Fruit fly (Drosophila melanogaster) whole organism, pupa: ENCODE results near the gene Zwilch.
A peak's percentile ranks its signal among the peaks of the same experiment; 100 is the strongest.

Experiments
- CG10348 ChIP-seq: fragments of 200-800 bp; sonication (Bioruptor generic); IDR thresholded peaks from 2 replicates; pipeline ENCODE4 v1.3.6; 2022; ENCODE audit warnings: missing biosample characterization, missing genetic modification characterization
- CG12605 ChIP-seq: fragments of 200-800 bp; sonication (Bioruptor generic); IDR thresholded peaks from 2 replicates; pipeline ENCODE4 v1.3.6; 2022; ENCODE audit warnings: missing biosample characterization, missing genetic modification characterization
- CG13204 ChIP-seq: fragments of 200-800 bp; sonication (Bioruptor generic); optimal IDR thresholded peaks from 2 replicates; lab custom pipeline; 2018; ENCODE audit warnings: missing biosample characterization, mild to moderate bottlenecking, missing genetic modification characterization, moderate library complexity
- CG14655 ChIP-seq: fragments of 200-800 bp; sonication (Bioruptor generic); optimal IDR thresholded peaks from 3 replicates; lab custom pipeline; 2017; ENCODE audit warnings: mild to moderate bottlenecking, missing biosample characterization, missing genetic modification reagents, missing genetic modification characterization
- CG15710 ChIP-seq: fragments of 200-800 bp; sonication (Bioruptor generic); optimal IDR thresholded peaks from 2 replicates; lab custom pipeline; 2018; ENCODE audit warnings: missing biosample characterization, mild to moderate bottlenecking, missing genetic modification characterization, moderate library complexity
- CG17806 ChIP-seq: fragments of 200-800 bp; sonication (Bioruptor generic); optimal IDR thresholded peaks from 2 replicates; lab custom pipeline; 2018; ENCODE audit warnings: missing biosample characterization, mild to moderate bottlenecking, missing genetic modification characterization, moderate library complexity
- CG32121 ChIP-seq: fragments of 200-800 bp; sonication (Bioruptor generic); IDR thresholded peaks from 2 replicates; pipeline ENCODE4 v1.3.6; 2022; ENCODE audit warnings: missing biosample characterization, missing genetic modification characterization
- CG34367 ChIP-seq: fragments of 200-800 bp; sonication (Bioruptor generic); optimal IDR thresholded peaks from 2 replicates; lab custom pipeline; 2018; ENCODE audit warnings: missing biosample characterization, mild to moderate bottlenecking, missing genetic modification characterization
- CG4496 ChIP-seq: fragments of 200-800 bp; sonication (Bioruptor generic); IDR thresholded peaks from 3 replicates; pipeline ENCODE4 v1.3.6; 2022; ENCODE audit warnings: missing biosample characterization, missing genetic modification characterization
- CG8159 ChIP-seq: fragments of 200-800 bp; sonication (Bioruptor generic); optimal IDR thresholded peaks from 3 replicates; lab custom pipeline; 2018; ENCODE audit warnings: missing biosample characterization, mild to moderate bottlenecking, missing genetic modification characterization, moderate library complexity
- CG8301 ChIP-seq: fragments of 200-800 bp; sonication (Bioruptor generic); optimal IDR thresholded peaks from 2 replicates; lab custom pipeline; 2018; ENCODE audit warnings: missing biosample characterization, mild to moderate bottlenecking, missing genetic modification characterization
- CG9948 ChIP-seq: fragments of 200-800 bp; sonication (Bioruptor generic); optimal IDR thresholded peaks from 2 replicates; lab custom pipeline; 2018; ENCODE audit warnings: missing biosample characterization, mild to moderate bottlenecking, missing genetic modification characterization, moderate library complexity
- D1 ChIP-seq: fragments of 200-800 bp; sonication (Bioruptor generic); optimal IDR thresholded peaks from 2 replicates; lab custom pipeline; 2018; ENCODE audit warnings: missing biosample characterization, mild to moderate bottlenecking, missing genetic modification characterization, moderate library complexity
- EcR ChIP-seq: fragments of 200-800 bp; sonication (Bioruptor generic); optimal IDR thresholded peaks from 3 replicates; lab custom pipeline; 2019; ENCODE audit warnings: missing biosample characterization, missing genetic modification characterization, mild to moderate bottlenecking, moderate library complexity, missing genetic modification reagents
- Ets98B ChIP-seq: fragments of 200-800 bp; sonication (Bioruptor generic); IDR thresholded peaks from 2 replicates; pipeline ENCODE4 v1.3.6; 2022; ENCODE audit warnings: missing biosample characterization, missing genetic modification characterization
- Pif1A ChIP-seq: fragments of 200-800 bp; sonication (Bioruptor generic); optimal IDR thresholded peaks from 3 replicates; lab custom pipeline; 2016; ENCODE audit warnings: missing biosample characterization, missing genetic modification characterization
- Pif1B ChIP-seq: fragments of 200-800 bp; sonication (Bioruptor generic); optimal IDR thresholded peaks from 3 replicates; lab custom pipeline; 2016; ENCODE audit warnings: missing biosample characterization, missing genetic modification characterization
- Snoo ChIP-seq: fragments of 200-800 bp; sonication (Bioruptor generic); optimal IDR thresholded peaks from 3 replicates; lab custom pipeline; 2017; ENCODE audit warnings: missing biosample characterization, mild to moderate bottlenecking, missing genetic modification characterization, inconsistent platforms
- fd96Ca ChIP-seq: fragments of 200-800 bp; sonication (Bioruptor generic); IDR thresholded peaks from 3 replicates; pipeline ENCODE4 v1.3.6; 2022; ENCODE audit warnings: missing biosample characterization, missing genetic modification characterization
- gl ChIP-seq: fragments of 200-800 bp; sonication (Bioruptor generic); optimal IDR thresholded peaks from 2 replicates; lab custom pipeline; 2018; ENCODE audit warnings: missing biosample characterization, mild to moderate bottlenecking, missing genetic modification characterization
- rn ChIP-seq: fragments of 200-800 bp; sonication (Bioruptor generic); IDR thresholded peaks from 2 replicates; pipeline ENCODE4 v1.3.6; 2022; ENCODE audit warnings: missing biosample characterization, missing genetic modification characterization

Zwilch gene

DNA sequence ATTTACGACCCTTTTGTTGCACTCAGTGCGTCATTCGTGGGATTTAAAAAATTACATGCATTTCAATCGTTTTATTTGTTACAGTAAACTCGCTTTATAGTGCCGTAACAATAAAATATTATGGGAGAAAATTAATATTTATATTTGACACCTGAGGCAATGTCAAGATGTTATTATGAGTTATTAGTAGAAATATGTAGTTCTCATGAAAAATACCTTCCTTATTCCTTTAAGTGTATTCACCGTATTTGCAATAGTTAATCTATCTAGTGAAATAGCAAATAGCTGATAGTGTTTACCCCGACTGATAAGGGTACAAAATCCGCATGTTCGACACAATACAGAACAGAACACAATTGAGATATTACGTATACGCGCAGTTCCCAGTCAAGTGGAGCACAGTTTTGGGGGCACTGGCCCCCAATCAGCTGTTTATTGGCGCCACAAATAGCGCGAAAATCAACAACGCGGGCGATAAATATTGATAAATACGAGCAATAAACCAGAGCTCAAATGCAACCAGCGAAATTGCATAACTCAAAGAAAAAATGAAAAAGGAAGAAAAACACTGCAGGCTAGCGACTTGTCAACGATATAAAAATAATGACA, 37.4 kb upstream of the Zwilch start:
- peak; percentile 3 for TF ChIP-seq CG34367 (tag; lab: Kevin White, UChicago)
- no peak for TF ChIP-seq Ets98B (GFP tag; lab: Robert Waterston, UW)
- TF ChIP-seq CG32121 (GFP tag; lab: Robert Waterston, UW), result peak; percentile 21; the same call in 1 of the 2 replicates
- no peak for TF ChIP-seq CG10348 (GFP tag; lab: Robert Waterston, UW)
- TF ChIP-seq EcR (GFP tag; lab: Kevin White, UChicago), result peak; percentile 32
- no peak for TF ChIP-seq CG4496 (GFP tag; lab: Robert Waterston, UW)
- TF ChIP-seq Pif1A (GFP tag; lab: Kevin White, UChicago), result peak; percentile 0
- TF ChIP-seq CG17806 (tag; lab: Kevin White, UChicago), result no peak
- no peak for TF ChIP-seq gl (tag; lab: Kevin White, UChicago)

DNA sequence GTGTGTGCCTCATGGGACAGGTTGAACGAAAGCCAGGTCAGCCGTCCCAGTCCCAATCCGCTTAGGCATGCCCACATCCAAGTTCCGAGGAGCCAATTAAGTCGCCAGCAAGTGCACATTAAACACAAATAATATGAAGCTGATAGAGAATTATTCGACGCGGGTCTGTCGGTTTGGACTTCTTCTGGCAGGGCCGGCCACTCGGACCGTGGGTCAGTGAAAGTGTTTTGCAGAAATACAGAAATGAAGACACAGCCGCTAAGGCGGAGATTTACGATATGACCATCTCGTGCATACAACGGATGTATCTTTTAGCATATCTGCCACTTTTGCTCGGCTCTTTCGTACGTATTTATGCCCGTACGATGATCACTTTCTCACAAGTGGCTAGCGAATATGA, 35.1 kb upstream of the Zwilch start:
- TF ChIP-seq fd96Ca (no peak), CG17806 (tag; lab: Kevin White, UChicago) (no peak), CG15710 (tag; lab: Kevin White, UChicago) (no peak), CG13204 (GFP tag; lab: Kevin White, UChicago) (no peak), Pif1B (GFP tag; lab: Kevin White, UChicago) (no peak), D1 (tag; lab: Kevin White, UChicago) (no peak), CG32121 (GFP tag; lab: Robert Waterston, UW) (no peak), CG14655 (GFP tag; lab: Kevin White, UChicago) (no peak), CG8159 (tag; lab: Kevin White, UChicago) (no peak), CG9948 (tag; lab: Kevin White, UChicago) (no peak), Snoo (tag; lab: Kevin White, UChicago) (no peak), CG34367 (tag; lab: Kevin White, UChicago) (no peak), gl (tag; lab: Kevin White, UChicago) (no peak), rn (no peak)

DNA sequence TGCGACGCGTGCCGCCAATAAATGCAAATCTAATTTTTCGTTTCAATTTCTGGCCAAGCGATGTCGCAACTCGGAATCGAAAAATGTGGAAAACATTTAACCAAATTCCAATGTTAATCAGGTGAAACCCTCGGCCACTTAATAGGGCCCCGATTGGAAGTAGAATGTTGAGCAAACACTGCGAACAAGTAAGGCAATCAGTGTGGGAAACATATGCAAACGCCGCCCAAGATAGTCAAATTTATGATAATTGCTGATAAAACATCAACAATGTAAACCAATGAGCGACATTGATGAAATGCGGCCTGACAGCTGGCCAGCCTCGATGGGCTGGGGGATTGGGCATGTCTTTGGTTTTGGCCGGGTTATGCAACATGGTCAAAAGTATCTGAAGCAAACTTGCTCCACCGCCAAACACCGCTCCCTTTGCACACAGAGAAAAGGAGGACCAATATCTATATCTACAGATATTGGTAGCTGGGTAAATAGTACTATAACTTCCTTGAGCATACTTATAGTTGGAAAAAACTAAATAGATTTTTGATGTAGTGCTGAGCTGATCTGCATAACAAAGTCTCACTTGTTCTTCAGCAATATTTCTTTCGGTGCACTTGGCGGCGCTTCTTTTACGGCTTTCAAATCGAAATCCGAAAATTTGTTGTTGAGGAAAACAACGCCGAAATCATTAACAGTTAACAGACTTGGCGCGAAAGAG, 34.3 kb upstream of the Zwilch start:
- TF ChIP-seq CG34367 (tag; lab: Kevin White, UChicago) (no peak), CG13204 (GFP tag; lab: Kevin White, UChicago) (no peak), CG8301 (tag; lab: Kevin White, UChicago) (peak; percentile 52), CG32121 (GFP tag; lab: Robert Waterston, UW) (peak; percentile 22; the same call in 1 of the 2 replicates), D1 (tag; lab: Kevin White, UChicago) (no peak), Pif1A (GFP tag; lab: Kevin White, UChicago) (peak; percentile 58), CG4496 (GFP tag; lab: Robert Waterston, UW) (peak; percentile 58; the same call in 2 of the 3 replicates), EcR (GFP tag; lab: Kevin White, UChicago) (no peak), Pif1B (GFP tag; lab: Kevin White, UChicago) (peak; percentile 60), fd96Ca (peak; percentile 65; the same call in 2 of the 3 replicates), Ets98B (GFP tag; lab: Robert Waterston, UW) (peak; percentile 40; the same call in 1 of the 2 replicates), CG12605 (no peak), CG14655 (GFP tag; lab: Kevin White, UChicago) (peak; percentile 15), rn (no peak), Snoo (tag; lab: Kevin White, UChicago) (peak; percentile 74), CG9948 (tag; lab: Kevin White, UChicago) (no peak), CG10348 (GFP tag; lab: Robert Waterston, UW) (no peak)

DNA sequence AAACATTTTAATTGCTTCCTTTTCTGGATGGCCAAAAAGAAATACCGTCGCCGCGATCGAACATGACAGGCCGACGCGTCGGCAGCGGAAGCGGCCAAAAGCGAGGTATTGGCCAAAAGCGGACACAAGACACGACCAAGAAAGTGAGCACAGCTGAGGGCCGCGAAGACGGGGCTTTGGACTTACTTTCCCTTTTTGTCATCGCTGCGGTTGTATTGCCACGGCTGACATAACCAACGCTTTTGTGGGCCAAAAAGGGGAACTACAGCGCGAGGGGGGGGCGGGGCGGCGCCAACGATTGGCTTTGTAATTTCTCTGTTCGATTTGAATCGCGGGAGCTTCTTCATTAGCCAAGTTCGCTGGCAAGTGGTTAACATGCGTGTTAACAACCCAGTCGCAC, 32.6 kb upstream of the Zwilch start:
- TF ChIP-seq Snoo (tag; lab: Kevin White, UChicago), result no peak
- TF ChIP-seq CG17806 (tag; lab: Kevin White, UChicago), result no peak
- TF ChIP-seq Pif1A (GFP tag; lab: Kevin White, UChicago), result no peak
- no peak for TF ChIP-seq Ets98B (GFP tag; lab: Robert Waterston, UW)
- TF ChIP-seq D1 (tag; lab: Kevin White, UChicago), result no peak
- TF ChIP-seq CG32121 (GFP tag; lab: Robert Waterston, UW), result no peak
- TF ChIP-seq EcR (GFP tag; lab: Kevin White, UChicago), result no peak
- TF ChIP-seq CG14655 (GFP tag; lab: Kevin White, UChicago), result no peak
- no peak for TF ChIP-seq CG10348 (GFP tag; lab: Robert Waterston, UW)
- TF ChIP-seq, all 21 proteins: peak for 0

DNA sequence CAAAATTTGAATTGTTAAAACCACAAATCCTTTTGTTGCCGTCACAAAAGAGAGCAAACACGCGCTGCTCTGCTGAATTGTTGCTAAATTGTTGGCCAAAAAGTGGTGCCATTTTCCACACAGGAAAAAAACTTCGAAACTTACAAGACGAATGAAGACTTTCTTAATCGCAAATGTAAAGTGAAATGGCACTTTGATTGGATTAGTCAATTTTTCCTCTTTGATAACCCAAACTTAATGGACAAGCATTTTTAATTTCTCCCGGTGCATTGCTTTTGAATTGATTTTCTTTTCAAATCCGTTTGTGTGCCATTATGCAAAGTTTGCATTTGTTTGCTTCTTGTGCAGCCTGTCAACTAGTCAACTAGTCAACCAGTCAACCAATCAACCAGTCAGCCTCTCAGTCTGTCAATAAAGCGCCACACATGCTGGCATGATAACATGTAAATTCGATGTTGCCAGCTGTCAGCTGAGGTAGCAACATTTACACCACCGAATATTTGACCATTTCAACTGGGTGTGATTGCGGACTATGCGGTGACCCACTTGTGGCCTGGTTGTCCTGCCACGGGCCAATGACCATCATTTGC, 30.0 kb upstream of the Zwilch start:
- no peak for TF ChIP-seq CG14655 (GFP tag; lab: Kevin White, UChicago)
- no peak for TF ChIP-seq CG8301 (tag; lab: Kevin White, UChicago)
- peak; percentile 75 for TF ChIP-seq CG32121 (GFP tag; lab: Robert Waterston, UW)
- TF ChIP-seq CG34367 (tag; lab: Kevin White, UChicago), result no peak
- no peak for TF ChIP-seq CG15710 (tag; lab: Kevin White, UChicago)
- peak; percentile 78 for TF ChIP-seq fd96Ca
- no peak for TF ChIP-seq rn
- peak; percentile 80 for TF ChIP-seq Ets98B (GFP tag; lab: Robert Waterston, UW)
- no peak for TF ChIP-seq CG17806 (tag; lab: Kevin White, UChicago)
- TF ChIP-seq CG10348 (GFP tag; lab: Robert Waterston, UW), result no peak
- TF ChIP-seq EcR (GFP tag; lab: Kevin White, UChicago), result no peak
- no peak for TF ChIP-seq CG8159 (tag; lab: Kevin White, UChicago)
- TF ChIP-seq CG9948 (tag; lab: Kevin White, UChicago), result no peak
- no peak for TF ChIP-seq CG13204 (GFP tag; lab: Kevin White, UChicago)
- TF ChIP-seq Snoo (tag; lab: Kevin White, UChicago), result no peak
- TF ChIP-seq CG12605, result peak; percentile 30; the same call in 1 of the 2 replicates
- TF ChIP-seq gl (tag; lab: Kevin White, UChicago), result no peak
- TF ChIP-seq Pif1A (GFP tag; lab: Kevin White, UChicago), result peak; percentile 10
- no peak for TF ChIP-seq Pif1B (GFP tag; lab: Kevin White, UChicago)
- peak; percentile 83 for TF ChIP-seq CG4496 (GFP tag; lab: Robert Waterston, UW)
- no peak for TF ChIP-seq D1 (tag; lab: Kevin White, UChicago)
